Worm (Caenorhabditis elegans) whole organism, L2 larva: Measurements from ENCODE around the gene Y14H12B.1.

Experiments used
- ama-1 ChIP-seq: fragments of 150-350 bp; optimal IDR thresholded peaks from 2 replicates; lab custom pipeline; 2018; ENCODE audit warnings: inconsistent platforms
- egl-27 ChIP-seq: sonication (generic microtip); optimal IDR thresholded peaks from 3 replicates; lab custom pipeline; 2017; ENCODE audit warnings: missing biosample characterization, missing genetic modification reagents, missing genetic modification characterization
- snpc-4 ChIP-seq: fragments of 150-350 bp; optimal IDR thresholded peaks from 2 replicates; lab custom pipeline; 2014; ENCODE audit warnings: missing biosample characterization, missing genetic modification characterization
- unc-39 ChIP-seq: fragments of 150-350 bp; optimal IDR thresholded peaks from 2 replicates; lab custom pipeline; 2014; ENCODE audit warnings: missing biosample characterization, missing genetic modification characterization
- unc-55 ChIP-seq: fragments of 150-350 bp; sonication (generic microtip); optimal IDR thresholded peaks from 3 replicates; lab custom pipeline; 2014; ENCODE audit warnings: missing biosample characterization, missing genetic modification reagents, missing genetic modification characterization
- zag-1 ChIP-seq: fragments of 150-350 bp; optimal IDR thresholded peaks from 2 replicates; lab custom pipeline; 2014; ENCODE audit warnings: missing biosample characterization, missing genetic modification characterization

DNA sequence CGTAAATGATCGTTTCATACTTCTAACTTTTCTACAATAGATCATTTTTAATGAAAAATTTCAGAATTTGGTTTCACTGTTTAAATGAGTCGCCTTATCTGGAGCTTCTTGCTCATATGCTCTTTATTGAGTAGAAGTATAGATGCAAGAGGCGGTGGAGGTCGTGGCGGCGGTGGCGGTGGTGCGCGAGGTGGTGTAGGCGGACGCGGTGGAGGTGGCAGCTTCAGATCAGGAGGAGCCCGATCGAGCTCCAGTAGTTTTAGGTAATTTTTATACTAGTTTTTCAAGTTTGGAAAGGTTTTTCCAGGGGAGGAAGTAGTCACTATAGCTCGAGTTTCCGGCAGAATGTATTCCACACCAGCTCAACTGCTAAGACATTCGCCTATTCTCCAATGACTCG is 31.4 kb upstream of the Y14H12B.1 start, which contains the start of gene F53C3.3:
- TF ChIP-seq unc-55 (no peak), unc-39 (tag; lab: Kevin White, UChicago) (no peak), ama-1 (lab: Kevin White, UChicago) (no peak), snpc-4 (tag; lab: Kevin White, UChicago) (no peak), zag-1 (no peak), egl-27 (tag; lab: Kevin White, UChicago) (no peak)
